Fruit fly (Drosophila melanogaster): ENCODE results near the gene Peritrophin-15a.

Peritrophin-15a gene

DNA sequence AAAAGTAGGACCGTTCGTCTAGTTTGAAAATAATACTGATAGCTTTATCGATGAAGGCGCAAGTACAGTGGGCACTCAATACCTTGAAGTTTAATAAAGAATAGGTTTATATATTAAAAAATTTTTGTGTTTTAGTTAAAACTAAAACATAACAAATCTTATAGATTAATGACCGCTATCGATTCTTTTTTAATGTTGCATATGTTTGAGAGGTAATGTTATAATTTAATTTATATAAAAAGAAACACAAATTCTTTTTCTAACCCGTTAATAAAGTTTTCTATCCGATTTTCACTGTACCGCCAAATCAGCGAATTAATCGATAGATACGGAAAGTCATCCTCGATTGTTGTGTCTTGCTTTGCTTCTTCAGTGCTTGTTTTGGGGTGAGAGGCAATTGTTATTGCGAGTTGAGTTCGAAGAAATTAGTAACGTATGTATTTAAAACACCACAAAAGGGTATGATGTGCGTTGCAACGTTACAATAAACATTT lies 11.7 kb downstream of the Peritrophin-15a start, which contains the start of the genes Dad1 and CG13384 (continued):
- TF ChIP-seq CG6276 (GFP tag; optimal IDR thresholded peaks at IDR 0.05) (peak; percentile 83), CG6854 (GFP tag; optimal IDR thresholded peaks at IDR 0.05) (peak; percentile 78), fd85E (GFP tag; optimal IDR thresholded peaks at IDR 0.05) (peak; percentile 45), CG10669 (GFP tag; optimal IDR thresholded peaks at IDR 0.05) (peak; percentile 91), Ets21C (GFP tag; optimal IDR thresholded peaks at IDR 0.05) (peak; percentile 79), achi (GFP tag; optimal IDR thresholded peaks at IDR 0.05) (peak; percentile 93), Sox14 (GFP tag; optimal IDR thresholded peaks at IDR 0.05) (peak; percentile 91), CG34406 (GFP tag; optimal IDR thresholded peaks at IDR 0.05) (peak; percentile 93), Eip78C (GFP tag) (peak; percentile 98), Met (GFP tag; optimal IDR thresholded peaks at IDR 0.05) (peak; percentile 91), dac (GFP tag; optimal IDR thresholded peaks at IDR 0.05) (peak; percentile 57), CG6808 (GFP tag; optimal IDR thresholded peaks at IDR 0.05) (peak; percentile 88), CG7368 (GFP tag; optimal IDR thresholded peaks at IDR 0.05) (peak; percentile 81), Blimp-1 (GFP tag; optimal IDR thresholded peaks at IDR 0.05) (peak; percentile 85), esn (GFP tag; optimal IDR thresholded peaks at IDR 0.05) (peak; percentile 96), svp (GFP tag) (peak; percentile 96), Sox15 (GFP tag; optimal IDR thresholded peaks at IDR 0.05) (peak; percentile 89), CG8319 (GFP tag; optimal IDR thresholded peaks at IDR 0.05) (peak; percentile 84), CG10631 (GFP tag; optimal IDR thresholded peaks at IDR 0.05) (peak; percentile 91), CG9139 (GFP tag; optimal IDR thresholded peaks at IDR 0.05) (peak; percentile 78), Sox102F (GFP tag; optimal IDR thresholded peaks at IDR 0.05) (peak; percentile 86), cyc (GFP tag; optimal IDR thresholded peaks at IDR 0.05) (peak; percentile 89), CG6792 (GFP tag; optimal IDR thresholded peaks at IDR 0.05) (peak; percentile 88), CG8632 (GFP tag; optimal IDR thresholded peaks at IDR 0.05) (peak; percentile 93), Smox (GFP tag; optimal IDR thresholded peaks at IDR 0.05) (peak; percentile 92)

DNA sequence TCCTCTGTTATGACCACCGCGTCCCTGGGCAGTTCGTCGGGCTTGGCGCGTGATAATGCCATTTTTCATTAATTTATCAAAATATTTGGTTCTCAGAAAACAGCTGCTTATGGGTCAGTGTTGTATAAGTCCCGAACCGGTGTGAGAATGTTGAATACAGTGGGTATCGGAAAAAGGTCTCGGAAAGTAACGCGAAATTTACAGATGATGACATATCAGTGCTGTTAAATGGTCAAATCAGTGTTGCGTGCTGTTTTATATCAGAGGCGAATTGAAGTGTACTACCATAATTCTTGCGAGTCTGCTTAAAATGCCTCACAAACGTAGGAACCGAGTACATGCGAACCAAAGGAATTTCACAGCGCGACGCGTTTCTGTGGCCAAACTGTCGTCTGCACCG lies 13.2 kb downstream of the Peritrophin-15a start, which contains the start of the genes CG13392 and Rcd4:
CG13392 (minus strand) TSS at position 162 of the 400 bp plus-strand sequence.
Rcd4 (plus strand) TSS at position 216 of the 400 bp plus-strand sequence.
- no peak for TF ChIP-seq Eip93F (GFP tag; optimal IDR thresholded peaks at IDR 0.05)
- TF ChIP-seq CG10631 (GFP tag; optimal IDR thresholded peaks at IDR 0.05) = peak; percentile 62
- peak; percentile 21 for TF ChIP-seq CG11762 (GFP tag; optimal IDR thresholded peaks at IDR 0.05; ENCODE audit: insufficient read depth)
- peak; percentile 50 for TF ChIP-seq Eip75B (GFP tag; optimal IDR thresholded peaks at IDR 0.05)
- peak; percentile 38; the same call in 1 of the 2 replicates for TF ChIP-seq CG11294 (GFP tag; IDR thresholded peaks at IDR 0.05)
- TF ChIP-seq CG6163 (GFP tag; IDR thresholded peaks at IDR 0.05) = peak; percentile 69; the same call in 2 of the 3 replicates
- no peak for TF ChIP-seq Gug (GFP tag; IDR thresholded peaks at IDR 0.05)
- TF ChIP-seq salr (GFP tag; optimal IDR thresholded peaks at IDR 0.05) = peak; percentile 15 to 36
- TF ChIP-seq CG8319 (GFP tag; optimal IDR thresholded peaks at IDR 0.05) = no peak
- peak; percentile 26 for TF ChIP-seq CG8632 (GFP tag; optimal IDR thresholded peaks at IDR 0.05)
- TF ChIP-seq CG3032 (tag; optimal IDR thresholded peaks at IDR 0.05) = peak; percentile 47
- TF ChIP-seq CG6792 (GFP tag; optimal IDR thresholded peaks at IDR 0.05) = peak; percentile 58
- TF ChIP-seq cyc (GFP tag; optimal IDR thresholded peaks at IDR 0.05) = peak; percentile 77
- no peak for TF ChIP-seq CG9139 (GFP tag; optimal IDR thresholded peaks at IDR 0.05)
- TF ChIP-seq fd59A (GFP tag; optimal IDR thresholded peaks at IDR 0.05) = no peak
- peak; percentile 42 for TF ChIP-seq Ets21C (GFP tag; optimal IDR thresholded peaks at IDR 0.05)
- TF ChIP-seq Sox102F (GFP tag; optimal IDR thresholded peaks at IDR 0.05) = peak; percentile 65
- TF ChIP-seq CG3919 (GFP tag; optimal IDR thresholded peaks at IDR 0.05) = peak; percentile 79
- TF ChIP-seq CG1621 (tag; optimal IDR thresholded peaks at IDR 0.05) = peak; percentile 70
- TF ChIP-seq ss (GFP tag; optimal IDR thresholded peaks at IDR 0.05) = peak in 1 of 2 experiments; percentile 26
- TF ChIP-seq Sox15 (GFP tag; optimal IDR thresholded peaks at IDR 0.05) = no peak
- TF ChIP-seq CG32006 (GFP tag; optimal IDR thresholded peaks at IDR 0.05) = peak; percentile 41
- TF ChIP-seq lz (GFP tag; optimal IDR thresholded peaks at IDR 0.05) = peak; percentile 75
- no peak for TF ChIP-seq CG4318 (GFP tag; optimal IDR thresholded peaks at IDR 0.05)
- no peak for TF ChIP-seq spab (GFP tag; optimal IDR thresholded peaks at IDR 0.05)
- peak; percentile 63 for TF ChIP-seq OdsH (GFP tag; optimal IDR thresholded peaks at IDR 0.05)
- TF ChIP-seq Sox14 (GFP tag; optimal IDR thresholded peaks at IDR 0.05) = peak; percentile 62
- peak; percentile 66 for TF ChIP-seq Hr39 (GFP tag; optimal IDR thresholded peaks at IDR 0.05)
- peak; percentile 77 for TF ChIP-seq esn (GFP tag; optimal IDR thresholded peaks at IDR 0.05)
- peak; percentile 64 for TF ChIP-seq eg (GFP tag; IDR thresholded peaks at IDR 0.05)
- TF ChIP-seq CG6854 (GFP tag; optimal IDR thresholded peaks at IDR 0.05) = peak; percentile 36
- TF ChIP-seq pdm3 (GFP tag; optimal IDR thresholded peaks at IDR 0.05) = peak; percentile 57
- TF ChIP-seq Ets96B (tag; optimal IDR thresholded peaks at IDR 0.05) = peak; percentile 12
- no peak for TF ChIP-seq Blimp-1 (GFP tag; optimal IDR thresholded peaks at IDR 0.05)
- peak; percentile 14 for TF ChIP-seq CG34406 (GFP tag; optimal IDR thresholded peaks at IDR 0.05)
- TF ChIP-seq fd85E (GFP tag; optimal IDR thresholded peaks at IDR 0.05) = peak; percentile 21
- TF ChIP-seq svp (GFP tag) = peak; percentile 47
- peak; percentile 60 for TF ChIP-seq acj6 (GFP tag; optimal IDR thresholded peaks at IDR 0.05)

Measured in whole organism, prepupa.